Worm (Caenorhabditis elegans) whole organism, L4 larva: ENCODE results near the gene T24D8.6.

ENCODE experiments used
- ceh-32 ChIP-seq: sonication (generic microtip); optimal IDR thresholded peaks from 2 replicates; lab custom pipeline; 2016; ENCODE audit warnings: mild to moderate bottlenecking, missing genetic modification characterization, missing compliant biosample characterization; ENCODE audit not compliant: poor library complexity
- nhr-48 ChIP-seq: sonication (generic microtip); optimal IDR thresholded peaks from 2 replicates; lab custom pipeline; 2016; ENCODE audit warnings: mild to moderate bottlenecking, missing genetic modification characterization, missing compliant biosample characterization
- ztf-11 ChIP-seq: fragments of 150-350 bp; optimal IDR thresholded peaks from 2 replicates; lab custom pipeline; 2014; ENCODE audit warnings: missing biosample characterization, missing genetic modification characterization

DNA sequence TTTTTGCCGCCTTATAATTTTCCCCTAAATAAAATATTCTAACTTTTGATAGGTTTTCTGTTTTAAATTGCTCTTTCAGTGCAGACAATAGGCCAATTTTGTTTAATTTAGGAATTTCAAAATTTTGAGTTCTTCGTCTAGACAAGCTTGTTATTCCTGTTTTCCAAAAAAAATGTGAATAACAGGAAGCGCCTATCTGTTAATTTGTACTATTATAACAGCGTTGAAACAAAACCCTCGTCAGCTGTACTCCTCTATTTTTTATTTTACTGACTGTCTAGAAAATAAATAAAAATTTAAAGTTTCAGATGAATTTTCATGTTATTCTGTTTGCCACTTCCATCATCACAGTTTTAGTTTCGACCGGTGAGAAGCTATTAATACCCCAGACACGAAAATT, 15.5 kb upstream of the T24D8.6 start, which contains the start of gene F47G3.4:
- TF ChIP-seq nhr-48 (tag; lab: Kevin White, UChicago): no peak
- no peak for TF ChIP-seq ztf-11 (tag; lab: Kevin White, UChicago)
- TF ChIP-seq ceh-32 (tag; lab: Kevin White, UChicago): no peak
